Fruit fly (Drosophila melanogaster): Measurements from ENCODE around the gene pst.

Gene pst

dm6 chr3L:7361095-7361522, 1.0 kb upstream of the pst start (continued):
- TF ChIP-seq Sox15 (GFP tag; optimal IDR thresholded peaks at IDR 0.05), result no peak
- no peak; the same call in 1 of the 3 replicates for TF ChIP-seq CG6163 (GFP tag; IDR thresholded peaks at IDR 0.05)
- TF ChIP-seq CG11294 (GFP tag; IDR thresholded peaks at IDR 0.05), result no peak
- TF ChIP-seq Eip93F (GFP tag; optimal IDR thresholded peaks at IDR 0.05), result no peak
- TF ChIP-seq CG10669 (GFP tag; optimal IDR thresholded peaks at IDR 0.05), result peak; percentile 21
- TF ChIP-seq Blimp-1 (GFP tag; optimal IDR thresholded peaks at IDR 0.05), result no peak
- no peak for TF ChIP-seq lz (GFP tag; optimal IDR thresholded peaks at IDR 0.05)
- TF ChIP-seq achi (GFP tag; optimal IDR thresholded peaks at IDR 0.05), result peak; percentile 5
- no peak for TF ChIP-seq Gug (GFP tag; IDR thresholded peaks at IDR 0.05)
- no peak for TF ChIP-seq fkh (GFP tag; optimal IDR thresholded peaks at IDR 0.05)
- no peak for TF ChIP-seq CG3032 (tag; optimal IDR thresholded peaks at IDR 0.05)
- TF ChIP-seq CG6808 (GFP tag; optimal IDR thresholded peaks at IDR 0.05), result peak; percentile 82
- TF ChIP-seq CG34406 (GFP tag; optimal IDR thresholded peaks at IDR 0.05), result peak; percentile 5
- TF ChIP-seq Sox14 (GFP tag; optimal IDR thresholded peaks at IDR 0.05), result no peak
- peak; percentile 18 for TF ChIP-seq CG32006 (GFP tag; optimal IDR thresholded peaks at IDR 0.05)
- TF ChIP-seq CG31627 (GFP tag; optimal IDR thresholded peaks at IDR 0.05), result no peak
- peak; percentile 23 to 47 for TF ChIP-seq ss (GFP tag; optimal IDR thresholded peaks at IDR 0.05)
- TF ChIP-seq Ets21C (GFP tag; optimal IDR thresholded peaks at IDR 0.05), result no peak

- TF ChIP-seq svp (GFP tag) (no peak), CG10669 (GFP tag; optimal IDR thresholded peaks at IDR 0.05) (no peak), fkh (GFP tag; optimal IDR thresholded peaks at IDR 0.05) (peak; percentile 26), CG4318 (GFP tag; optimal IDR thresholded peaks at IDR 0.05) (no peak), CG6792 (GFP tag; optimal IDR thresholded peaks at IDR 0.05) (peak; percentile 4), acj6 (GFP tag; optimal IDR thresholded peaks at IDR 0.05) (peak; percentile 52), fd85E (GFP tag; optimal IDR thresholded peaks at IDR 0.05) (no peak), Ets96B (tag; optimal IDR thresholded peaks at IDR 0.05) (no peak), CG34406 (GFP tag; optimal IDR thresholded peaks at IDR 0.05) (peak; percentile 38), achi (GFP tag; optimal IDR thresholded peaks at IDR 0.05) (peak; percentile 49), eg (GFP tag; IDR thresholded peaks at IDR 0.05) (peak; percentile 51; the same call in 2 of the 3 replicates), lz (GFP tag; optimal IDR thresholded peaks at IDR 0.05) (no peak), Eip93F (GFP tag; optimal IDR thresholded peaks at IDR 0.05) (peak; percentile 55), CG11294 (GFP tag; IDR thresholded peaks at IDR 0.05) (no peak), Blimp-1 (GFP tag; optimal IDR thresholded peaks at IDR 0.05) (no peak), dac (GFP tag; optimal IDR thresholded peaks at IDR 0.05) (no peak), Hr38 (GFP tag; optimal IDR thresholded peaks at IDR 0.05) (no peak), CG9139 (GFP tag; optimal IDR thresholded peaks at IDR 0.05) (no peak), vri (GFP tag; optimal IDR thresholded peaks at IDR 0.05) (peak; percentile 24), Gug (GFP tag; IDR thresholded peaks at IDR 0.05) (no peak), CG10631 (GFP tag; optimal IDR thresholded peaks at IDR 0.05) (peak; percentile 38), topi (GFP tag; optimal IDR thresholded peaks at IDR 0.05) (no peak), CG11762 (GFP tag; optimal IDR thresholded peaks at IDR 0.05; ENCODE audit: insufficient read depth) (no peak), CG8319 (GFP tag; optimal IDR thresholded peaks at IDR 0.05) (peak; percentile 96), Eip78C (GFP tag) (peak; percentile 34), Hr39 (GFP tag; optimal IDR thresholded peaks at IDR 0.05) (peak; percentile 39), Eip75B (GFP tag; optimal IDR thresholded peaks at IDR 0.05) (no peak), Met (GFP tag; optimal IDR thresholded peaks at IDR 0.05) (no peak), CG16779 (tag; optimal IDR thresholded peaks at IDR 0.05) (no peak), CG6163 (GFP tag; IDR thresholded peaks at IDR 0.05) (peak; percentile 56; the same call in 2 of the 3 replicates), salr (GFP tag; optimal IDR thresholded peaks at IDR 0.05) (no peak), spab (GFP tag; optimal IDR thresholded peaks at IDR 0.05) (no peak), CG1621 (tag; optimal IDR thresholded peaks at IDR 0.05) (peak; percentile 49), Sox102F (GFP tag; optimal IDR thresholded peaks at IDR 0.05) (no peak), CG11902 (GFP tag; optimal IDR thresholded peaks at IDR 0.05) (peak; percentile 2), CG6854 (GFP tag; optimal IDR thresholded peaks at IDR 0.05) (no peak), CG6808 (GFP tag; optimal IDR thresholded peaks at IDR 0.05) (peak; percentile 17), esn (GFP tag; optimal IDR thresholded peaks at IDR 0.05) (peak; percentile 16), Sox14 (GFP tag; optimal IDR thresholded peaks at IDR 0.05) (peak; percentile 20), cyc (GFP tag; optimal IDR thresholded peaks at IDR 0.05) (no peak), CG7368 (GFP tag; optimal IDR thresholded peaks at IDR 0.05) (no peak), pdm3 (GFP tag; optimal IDR thresholded peaks at IDR 0.05) (no peak)
Measured at dm6 chr3L:7360324-7360852, 325 bp upstream of the pst start, which contains the start of gene Sec63. Gene Sec63, plus strand, starts transcription at chr3L:7360561.
